Worm (Caenorhabditis elegans): ENCODE results near the gene gpn-1.
A peak's percentile ranks its signal among the peaks of the same experiment; 100 is the strongest.

Gene gpn-1

ce11 chrX:15689244-15689643 lies 7.8 kb downstream of the gpn-1 start, which contains the start of gene C03H12.1 (continued):
- TF ChIP-seq ZK337.2 (GFP tag; IDR thresholded peaks at IDR 0.05), result no peak
- TF ChIP-seq aly-2 (tag; optimal IDR thresholded peaks at IDR 0.05), result no peak
- no peak for TF ChIP-seq vab-7 (GFP tag; IDR thresholded peaks at IDR 0.05)
- no peak for TF ChIP-seq daf-16 (GFP tag; optimal IDR thresholded peaks at IDR 0.05)
- no peak for TF ChIP-seq daf-16 (tag; optimal IDR thresholded peaks at IDR 0.05)

- TF ChIP-seq attf-4 (tag; optimal IDR thresholded peaks at IDR 0.05), result no peak
- TF ChIP-seq lin-29 (GFP tag; IDR thresholded peaks at IDR 0.05), result no peak
- TF ChIP-seq cey-2 (tag; optimal IDR thresholded peaks at IDR 0.05; ENCODE audit: borderline replicate concordance, insufficient read depth), result no peak
- peak in 1 of 2 experiments; percentile 96 for TF ChIP-seq unc-62 (GFP tag; optimal IDR thresholded peaks at IDR 0.05 in 1 of 2)
- no peak for TF ChIP-seq unc-62 (tag; optimal IDR thresholded peaks at IDR 0.05)
- TF ChIP-seq dmd-8 (GFP tag; IDR thresholded peaks at IDR 0.05), result no peak
- TF ChIP-seq unc-130 (GFP tag; optimal IDR thresholded peaks at IDR 0.05), result no peak
These were observed 12.0 kb downstream of the gpn-1 start for ce11 chrX:15693466-15693865.

ce11 chrX:15696400-15696799 lies 14.9 kb downstream of the gpn-1 start, which contains the start of gene ZK662.2:
TSS of gene ZK662.2 (plus strand) at chrX:15696700.
- TF ChIP-seq spr-3 (GFP tag; optimal IDR thresholded peaks at IDR 0.05), result no peak
- 0 out of 2 replicates have a peak, but pooled peaks have one; percentile 8 for TF ChIP-seq F44E2.7 (GFP tag; IDR thresholded peaks at IDR 0.05)

- TF ChIP-seq spr-3 (GFP tag; optimal IDR thresholded peaks at IDR 0.05), result no peak
- no peak for TF ChIP-seq lin-1 (GFP tag; IDR thresholded peaks at IDR 0.05)
- TF ChIP-seq egl-43 (GFP tag; IDR thresholded peaks at IDR 0.05), result no peak
- peak; percentile 19 for TF ChIP-seq duxl-1 (tag; optimal IDR thresholded peaks at IDR 0.05; ENCODE audit: poor library complexity)
- peak; percentile 53 for TF ChIP-seq nhr-28 (tag; optimal IDR thresholded peaks at IDR 0.05)
- TF ChIP-seq php-3 (GFP tag; IDR thresholded peaks at IDR 0.05), result peak; percentile 56; the same call in 1 of the 2 replicates
- no peak for TF ChIP-seq ceh-44 (GFP tag; IDR thresholded peaks at IDR 0.05)
- TF ChIP-seq mdl-1 (tag; optimal IDR thresholded peaks at IDR 0.05), result peak; percentile 4 to 44
- no peak for TF ChIP-seq daf-16 (GFP tag; optimal IDR thresholded peaks at IDR 0.05)
- TF ChIP-seq daf-16 (tag; optimal IDR thresholded peaks at IDR 0.05), result peak; percentile 83
- TF ChIP-seq zag-1 (tag; optimal IDR thresholded peaks at IDR 0.05), result no peak
- TF ChIP-seq dve-1 (tag; optimal IDR thresholded peaks at IDR 0.05; ENCODE audit: insufficient read depth), result peak; percentile 41
- no peak for TF ChIP-seq arid-1 (GFP tag; conservative IDR thresholded peaks at IDR 0.05)
- TF ChIP-seq pqm-1 (tag; optimal IDR thresholded peaks at IDR 0.05), result peak; percentile 31
- TF ChIP-seq dmd-6 (GFP tag; IDR thresholded peaks at IDR 0.05), result peak; percentile 77
- peak; percentile 82 for TF ChIP-seq nhr-48 (tag; optimal IDR thresholded peaks at IDR 0.05)
- TF ChIP-seq F10B5.3 (tag; optimal IDR thresholded peaks at IDR 0.05), result no peak
- peak; percentile 80 for TF ChIP-seq hlh-11 (tag; optimal IDR thresholded peaks at IDR 0.05)
- TF ChIP-seq jun-1 (tag; optimal IDR thresholded peaks at IDR 0.05), result no peak
- TF ChIP-seq daf-12 (tag; optimal IDR thresholded peaks at IDR 0.05), result no peak
- TF ChIP-seq attf-4 (tag; optimal IDR thresholded peaks at IDR 0.05), result no peak
- no peak for TF ChIP-seq D1046.2 (GFP tag; IDR thresholded peaks at IDR 0.05)
- no peak for TF ChIP-seq nhr-42 (GFP tag; IDR thresholded peaks at IDR 0.05)
- TF ChIP-seq gei-8 (GFP tag; optimal IDR thresholded peaks at IDR 0.05), result peak; percentile 23
- no peak for TF ChIP-seq ceh-32 (tag; optimal IDR thresholded peaks at IDR 0.05; ENCODE audit: poor library complexity)
- peak; percentile 23 for TF ChIP-seq mes-2 (tag; optimal IDR thresholded peaks at IDR 0.05; ENCODE audit: poor library complexity, severe bottlenecking)
- TF ChIP-seq T26A8.4 (GFP tag; IDR thresholded peaks at IDR 0.05), result 0 out of 2 replicates have a peak, but pooled peaks have one; percentile 14
These were observed 18.7 kb downstream of the gpn-1 start for ce11 chrX:15700220-15700619.

All from whole organism, L4 larva.